Worm (Caenorhabditis elegans) whole organism, L2 larva: Measurements from ENCODE around the gene Y43F8B.2.

ENCODE experiments used
- C34F6.9 ChIP-seq: fragments of 150-350 bp; optimal IDR thresholded peaks from 2 replicates; lab custom pipeline; 2014; ENCODE audit warnings: missing biosample characterization, missing genetic modification characterization
- F13H6.1 ChIP-seq: sonication (generic microtip); optimal IDR thresholded peaks from 2 replicates; lab custom pipeline; 2016; ENCODE audit warnings: missing genetic modification characterization, missing compliant biosample characterization
- Y55F3AM.14 ChIP-seq: fragments of 200-800 bp; sonication (Bioruptor generic); optimal IDR thresholded peaks from 2 replicates; lab custom pipeline; 2018; ENCODE audit warnings: mild to moderate bottlenecking, missing genetic modification characterization, missing compliant biosample characterization
- alr-1 ChIP-seq: fragments of 150-350 bp; optimal IDR thresholded peaks from 2 replicates; lab custom pipeline; 2014; ENCODE audit warnings: missing biosample characterization, missing genetic modification characterization
- aly-2 ChIP-seq: fragments of 150-350 bp; optimal IDR thresholded peaks from 2 replicates; lab custom pipeline; 2014; ENCODE audit warnings: missing biosample characterization, missing genetic modification characterization
- blmp-1 ChIP-seq: sonication (generic microtip); optimal IDR thresholded peaks from 2 replicates; lab custom pipeline; 2017; ENCODE audit warnings: missing genetic modification characterization, mild to moderate bottlenecking, missing compliant biosample characterization, antibody characterized with exemption, moderate library complexity; ENCODE audit not compliant: insufficient read depth
- ceh-82 ChIP-seq: fragments of 150-350 bp; optimal IDR thresholded peaks from 2 replicates; lab custom pipeline; 2014; ENCODE audit warnings: missing biosample characterization, missing genetic modification characterization
- crh-2 ChIP-seq: sonication (generic microtip); optimal IDR thresholded peaks from 2 replicates; lab custom pipeline; 2017; ENCODE audit warnings: missing biosample characterization, missing genetic modification characterization
- dmd-4 ChIP-seq: sonication (generic microtip); optimal IDR thresholded peaks from 2 replicates; lab custom pipeline; 2017; ENCODE audit warnings: missing biosample characterization, missing genetic modification characterization
- egl-27 ChIP-seq: sonication (generic microtip); optimal IDR thresholded peaks from 3 replicates; lab custom pipeline; 2017; ENCODE audit warnings: missing biosample characterization, missing genetic modification reagents, missing genetic modification characterization
- elt-3 ChIP-seq: sonication (generic microtip); optimal IDR thresholded peaks from 2 replicates; lab custom pipeline; 2017; ENCODE audit warnings: missing biosample characterization, missing genetic modification characterization
- fos-1 ChIP-seq: fragments of 150-350 bp; optimal IDR thresholded peaks from 2 replicates; lab custom pipeline; 2014; ENCODE audit warnings: missing biosample characterization, missing genetic modification characterization
- gmeb-1 ChIP-seq: fragments of 150-350 bp; optimal IDR thresholded peaks from 2 replicates; lab custom pipeline; 2014; ENCODE audit warnings: missing biosample characterization, missing genetic modification characterization
- lin-11 ChIP-seq: fragments of 150-350 bp; sonication (generic microtip); optimal IDR thresholded peaks from 2 replicates; lab custom pipeline; 2014; ENCODE audit warnings: missing biosample characterization, missing genetic modification characterization, inconsistent platforms, mixed read lengths
- lin-39 ChIP-seq: fragments of 150-350 bp; optimal IDR thresholded peaks from 2 replicates; lab custom pipeline; 2014; ENCODE audit warnings: missing biosample characterization, missing genetic modification reagents, missing genetic modification characterization
- lsy-2 ChIP-seq, 2 experiments: fragments of 150-350 bp in 1 of 2; sonication (generic microtip) in 1 of 2; optimal IDR thresholded peaks; 2 replicates each; lab custom pipeline; 2014 to 2017; ENCODE audit warnings: missing biosample characterization in 2 of 2, missing genetic modification characterization in 2 of 2
- mab-5 ChIP-seq: fragments of 150-350 bp; optimal IDR thresholded peaks from 2 replicates; lab custom pipeline; 2014; ENCODE audit warnings: missing biosample characterization, missing genetic modification characterization
- mbf-1 ChIP-seq: sonication (generic microtip); optimal IDR thresholded peaks from 2 replicates; lab custom pipeline; 2017; ENCODE audit warnings: missing biosample characterization, missing genetic modification characterization
- mdl-1 ChIP-seq, 2 experiments: fragments of 150-350 bp in 1 of 2; sonication (generic microtip) in 1 of 2; optimal IDR thresholded peaks; 2 replicates each; lab custom pipeline; 2017; ENCODE audit warnings: missing biosample characterization in 2 of 2, missing genetic modification characterization in 2 of 2
- nhr-10 ChIP-seq: sonication (generic microtip); optimal IDR thresholded peaks from 2 replicates; lab custom pipeline; 2017; ENCODE audit warnings: missing biosample characterization, missing genetic modification characterization
- nhr-11 ChIP-seq: fragments of 150-350 bp; optimal IDR thresholded peaks from 2 replicates; lab custom pipeline; 2014; ENCODE audit warnings: missing biosample characterization, missing genetic modification characterization
- nhr-129 ChIP-seq: fragments of 150-350 bp; optimal IDR thresholded peaks from 2 replicates; lab custom pipeline; 2014; ENCODE audit warnings: missing biosample characterization, missing genetic modification characterization
- nhr-21 ChIP-seq: fragments of 150-350 bp; optimal IDR thresholded peaks from 2 replicates; lab custom pipeline; 2014; ENCODE audit warnings: missing biosample characterization, missing genetic modification characterization
- nhr-23 ChIP-seq: fragments of 150-350 bp; optimal IDR thresholded peaks from 2 replicates; lab custom pipeline; 2014; ENCODE audit warnings: missing biosample characterization, missing genetic modification reagents, missing genetic modification characterization
- nhr-25 ChIP-seq: fragments of 150-350 bp; sonication (generic microtip); optimal IDR thresholded peaks from 3 replicates; lab custom pipeline; 2014; ENCODE audit warnings: missing biosample characterization, missing genetic modification characterization
- nhr-6 ChIP-seq: fragments of 150-350 bp; optimal IDR thresholded peaks from 2 replicates; lab custom pipeline; 2014; ENCODE audit warnings: missing biosample characterization, missing genetic modification characterization
- peb-1 ChIP-seq: fragments of 150-350 bp; optimal IDR thresholded peaks from 2 replicates; lab custom pipeline; 2014; ENCODE audit warnings: missing biosample characterization, missing genetic modification characterization
- sem-4 ChIP-seq: fragments of 150-350 bp; optimal IDR thresholded peaks from 2 replicates; lab custom pipeline; 2014; ENCODE audit warnings: missing biosample characterization, missing genetic modification reagents, missing genetic modification characterization
- skn-1 ChIP-seq: sonication (generic microtip); optimal IDR thresholded peaks from 2 replicates; lab custom pipeline; 2017; ENCODE audit warnings: missing biosample characterization, missing genetic modification characterization
- sma-3 ChIP-seq: sonication (generic microtip); optimal IDR thresholded peaks from 2 replicates; lab custom pipeline; 2016; ENCODE audit warnings: missing genetic modification reagents, missing genetic modification characterization, missing compliant biosample characterization
- sma-9 ChIP-seq, 2 experiments: fragments of 150-350 bp in 1 of 2; sonication (generic microtip) in 1 of 2; optimal IDR thresholded peaks; 2 replicates each; lab custom pipeline; 2014 to 2016; ENCODE audit warnings: missing genetic modification characterization in 2 of 2, mild to moderate bottlenecking in 1 of 2, missing biosample characterization in 1 of 2, missing compliant biosample characterization in 1 of 2, missing genetic modification reagents in 1 of 2, moderate library complexity in 1 of 2
- snpc-4 ChIP-seq: fragments of 150-350 bp; optimal IDR thresholded peaks from 2 replicates; lab custom pipeline; 2014; ENCODE audit warnings: missing biosample characterization, missing genetic modification characterization
- unc-39 ChIP-seq: fragments of 150-350 bp; optimal IDR thresholded peaks from 2 replicates; lab custom pipeline; 2014; ENCODE audit warnings: missing biosample characterization, missing genetic modification characterization
- unc-55 ChIP-seq: fragments of 150-350 bp; sonication (generic microtip); optimal IDR thresholded peaks from 3 replicates; lab custom pipeline; 2014; ENCODE audit warnings: missing biosample characterization, missing genetic modification reagents, missing genetic modification characterization
- zag-1 ChIP-seq: fragments of 150-350 bp; optimal IDR thresholded peaks from 2 replicates; lab custom pipeline; 2014; ENCODE audit warnings: missing biosample characterization, missing genetic modification characterization
- ztf-1 ChIP-seq: fragments of 200-800 bp; sonication (Bioruptor generic); conservative IDR thresholded peaks from 2 replicates; pipeline ENCODE4 v1.3.6; 2022; ENCODE audit warnings: missing genetic modification characterization, missing compliant biosample characterization
- ztf-11 ChIP-seq: sonication (generic microtip); optimal IDR thresholded peaks from 2 replicates; lab custom pipeline; 2017; ENCODE audit warnings: missing biosample characterization, missing genetic modification characterization

The Y43F8B.2 gene

DNA sequence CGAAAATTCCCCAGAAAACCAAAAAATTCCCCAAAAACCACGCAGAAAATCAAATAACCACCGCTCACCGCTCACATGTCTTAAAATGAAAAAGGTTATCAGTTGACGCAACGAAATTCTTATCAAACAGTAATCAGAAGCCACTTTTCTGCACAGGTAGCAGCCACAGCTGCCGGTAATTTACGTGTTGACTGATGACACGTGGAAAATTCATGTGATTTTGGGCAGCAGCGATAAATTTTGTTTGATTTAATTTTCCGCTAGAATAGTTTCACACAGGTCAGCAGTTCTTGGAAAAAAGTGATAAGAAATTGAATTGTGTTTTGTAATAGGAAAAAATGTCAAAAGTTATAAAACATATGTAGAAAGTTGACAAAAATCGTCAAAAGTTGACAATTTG, 5.3 kb downstream of the Y43F8B.2 start:
- TF ChIP-seq nhr-6 (tag; lab: Kevin White, UChicago): no peak
- TF ChIP-seq egl-27 (tag; lab: Kevin White, UChicago): peak; percentile 30
- peak; percentile 66 for TF ChIP-seq gmeb-1
- TF ChIP-seq blmp-1 (tag; lab: Kevin White, UChicago): peak; percentile 16
- peak in 1 of 2 experiments; percentile 33 for TF ChIP-seq mdl-1 (tag; optimal IDR thresholded peaks at IDR 0.05; lab: Kevin White, UChicago)
- TF ChIP-seq sma-9 (GFP tag; optimal IDR thresholded peaks at IDR 0.05; lab: Kevin White, UChicago): peak; percentile 96
- TF ChIP-seq sma-9 (tag; optimal IDR thresholded peaks at IDR 0.05; lab: Kevin White, UChicago): no peak
- TF ChIP-seq crh-2 (tag; lab: Kevin White, UChicago): peak; percentile 98
- TF ChIP-seq lsy-2 (tag; optimal IDR thresholded peaks at IDR 0.05; lab: Kevin White, UChicago): peak in 1 of 2 experiments; percentile 13
- no peak for TF ChIP-seq skn-1
- no peak for TF ChIP-seq nhr-23 (tag; lab: Kevin White, UChicago)
- no peak for TF ChIP-seq dmd-4 (tag; lab: Kevin White, UChicago)
- TF ChIP-seq nhr-25 (tag; lab: Kevin White, UChicago): peak; percentile 57
- peak; percentile 73 for TF ChIP-seq sma-3 (GFP tag; lab: Kevin White, UChicago)
- TF ChIP-seq C34F6.9: no peak
- TF ChIP-seq nhr-129 (tag; lab: Kevin White, UChicago): peak; percentile 41
- peak; percentile 60 for TF ChIP-seq F13H6.1 (tag; lab: Kevin White, UChicago)
- TF ChIP-seq nhr-21: peak; percentile 53
- TF ChIP-seq ztf-11 (tag; lab: Kevin White, UChicago): no peak
- TF ChIP-seq fos-1 (tag; lab: Kevin White, UChicago): peak; percentile 95

DNA sequence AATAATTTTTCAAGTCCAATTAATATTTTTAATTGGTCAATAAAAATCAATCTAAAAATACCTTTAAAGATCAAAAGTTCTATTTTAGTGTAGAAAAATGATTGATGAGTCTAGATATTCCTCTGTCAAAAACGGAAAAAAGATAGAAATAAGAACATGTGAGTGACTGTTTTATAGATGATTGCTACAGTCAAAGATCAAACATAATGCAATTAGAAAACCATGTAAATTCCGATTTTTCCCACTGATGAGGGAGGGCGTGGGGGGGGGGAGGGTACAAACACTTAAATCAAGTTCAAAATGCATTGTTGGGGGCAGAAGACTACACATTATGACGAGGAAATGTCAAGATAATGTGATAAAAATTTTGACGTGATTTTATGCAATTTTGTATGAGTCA, 6.7 kb downstream of the Y43F8B.2 start:
- TF ChIP-seq nhr-10 (tag; lab: Kevin White, UChicago): no peak
- TF ChIP-seq ceh-82 (tag; lab: Kevin White, UChicago): no peak
- TF ChIP-seq nhr-25 (tag; lab: Kevin White, UChicago): peak; percentile 65
- TF ChIP-seq sma-9 (GFP tag; optimal IDR thresholded peaks at IDR 0.05; lab: Kevin White, UChicago): peak; percentile 9
- TF ChIP-seq sma-9 (tag; optimal IDR thresholded peaks at IDR 0.05; lab: Kevin White, UChicago): no peak
- TF ChIP-seq lin-11: no peak
- TF ChIP-seq zag-1 (tag; lab: Kevin White, UChicago): no peak
- no peak for TF ChIP-seq mbf-1 (tag; lab: Kevin White, UChicago)
- TF ChIP-seq skn-1: no peak
- peak; percentile 26 for TF ChIP-seq blmp-1 (tag; lab: Kevin White, UChicago)
- no peak for TF ChIP-seq nhr-11 (tag; lab: Kevin White, UChicago)

DNA sequence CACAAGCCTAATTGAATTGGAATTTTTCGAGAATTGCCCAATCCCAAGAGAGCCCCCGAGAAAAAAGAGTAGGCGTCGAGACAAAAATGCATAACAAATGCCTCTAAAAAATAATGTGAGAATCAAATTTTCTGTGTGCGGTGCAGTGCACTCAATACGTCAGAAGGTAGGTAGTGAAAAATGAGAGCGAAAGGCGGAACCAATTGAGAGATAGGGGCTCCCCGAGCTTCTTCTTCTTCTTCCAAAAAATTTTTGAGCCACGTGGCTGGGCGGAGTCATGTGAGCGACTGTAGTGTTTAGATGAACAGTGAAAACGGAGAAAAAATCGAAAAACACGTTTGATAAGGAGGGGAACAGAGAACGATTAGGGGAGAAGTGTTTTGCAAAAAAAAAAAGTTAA, 8.3 kb downstream of the Y43F8B.2 start:
- TF ChIP-seq nhr-11 (tag; lab: Kevin White, UChicago) (no peak), alr-1 (tag; lab: Kevin White, UChicago) (no peak), crh-2 (tag; lab: Kevin White, UChicago) (peak; percentile 82), unc-55 (GFP tag; lab: Kevin White, UChicago) (no peak), unc-39 (no peak), aly-2 (no peak), sma-3 (GFP tag; lab: Kevin White, UChicago) (no peak), mbf-1 (tag; lab: Kevin White, UChicago) (no peak), lin-39 (no peak), sma-9 (GFP tag; optimal IDR thresholded peaks at IDR 0.05; lab: Kevin White, UChicago) (peak; percentile 66), sma-9 (tag; optimal IDR thresholded peaks at IDR 0.05; lab: Kevin White, UChicago) (no peak), elt-3 (tag; lab: Kevin White, UChicago) (no peak), lsy-2 (tag; optimal IDR thresholded peaks at IDR 0.05; lab: Kevin White, UChicago) (peak in 1 of 2 experiments; percentile 34), F13H6.1 (tag; lab: Kevin White, UChicago) (peak; percentile 4), peb-1 (tag; lab: Kevin White, UChicago) (no peak), Y55F3AM.14 (no peak), snpc-4 (tag; lab: Kevin White, UChicago) (no peak), ztf-1 (GFP tag; lab: Robert Waterston, UW) (no peak), mab-5 (tag; lab: Kevin White, UChicago) (no peak), fos-1 (tag; lab: Kevin White, UChicago) (peak; percentile 6), blmp-1 (tag; lab: Kevin White, UChicago) (no peak), sem-4 (tag; lab: Kevin White, UChicago) (no peak), mdl-1 (tag; optimal IDR thresholded peaks at IDR 0.05; lab: Kevin White, UChicago) (peak in 1 of 2 experiments; percentile 33), nhr-25 (tag; lab: Kevin White, UChicago) (no peak)
